Fruit fly (Drosophila melanogaster): Measurements from ENCODE around the gene Arts.

dm6 chr3L:16590860-16591259, 11.8 kb upstream of the Arts start, which contains the start of gene tra:
- no peak for TF ChIP-seq EcR (GFP tag; optimal IDR thresholded peaks at IDR 0.05)
- no peak for TF ChIP-seq CG12605 (GFP tag; IDR thresholded peaks at IDR 0.05)
- TF ChIP-seq CG8159 (tag; optimal IDR thresholded peaks at IDR 0.05) = no peak
- TF ChIP-seq CG8301 (tag; optimal IDR thresholded peaks at IDR 0.05) = no peak
- TF ChIP-seq Pif1B (GFP tag; optimal IDR thresholded peaks at IDR 0.05) = no peak
- no peak for TF ChIP-seq CG9948 (tag; optimal IDR thresholded peaks at IDR 0.05)
- no peak for TF ChIP-seq CG32121 (GFP tag; IDR thresholded peaks at IDR 0.05)
- no peak for TF ChIP-seq CG15710 (tag; optimal IDR thresholded peaks at IDR 0.05)
- TF ChIP-seq CG13204 (GFP tag; optimal IDR thresholded peaks at IDR 0.05) = no peak
- no peak for TF ChIP-seq CG10348 (GFP tag; IDR thresholded peaks at IDR 0.05)
- TF ChIP-seq CG34367 (tag; optimal IDR thresholded peaks at IDR 0.05) = no peak
- no peak for TF ChIP-seq CG4496 (GFP tag; IDR thresholded peaks at IDR 0.05)
- no peak for TF ChIP-seq rn (GFP tag; IDR thresholded peaks at IDR 0.05)

Data from whole organism, pupa.